Fruit fly (Drosophila melanogaster) S2 (cell line): ENCODE data around the gene thoc6.

Experiments used
- CG8478 ChIP-seq: fragments of >200 bp; optimal IDR thresholded peaks from 2 replicates; lab custom pipeline; 2018
- CTCF ChIP-seq, 2 experiments: fragments of >200 bp; optimal IDR thresholded peaks; 2 replicates each; lab custom pipeline; 2018

DNA sequence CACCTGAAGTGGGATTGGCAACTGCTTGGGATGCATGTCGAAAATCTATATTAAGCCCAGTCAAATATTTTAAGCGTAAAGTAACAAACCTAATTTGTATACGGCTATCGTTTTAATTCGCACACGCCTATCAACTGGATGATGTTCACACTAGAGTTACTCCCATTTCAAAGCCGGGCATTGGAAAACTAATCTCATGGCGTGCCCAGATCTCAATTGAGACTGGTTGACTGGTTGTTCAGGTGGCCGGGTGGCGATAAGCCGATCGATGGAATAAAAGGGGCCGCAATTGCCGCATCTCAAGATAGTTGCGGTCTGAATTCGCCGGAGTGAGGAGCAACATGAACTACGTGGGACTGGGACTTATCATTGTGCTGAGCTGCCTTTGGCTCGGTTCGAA lies 5.0 kb downstream of the thoc6 start, which contains the start of gene Est-6:
- TF ChIP-seq CG8478 (lab: Kevin White, UChicago) (no peak), CTCF (optimal IDR thresholded peaks at IDR 0.05; lab: Kevin White, UChicago) (no peak)
